Worm (Caenorhabditis elegans): ENCODE measurements around the gene metl-18.

Gene metl-18

ce11 chrIII:3456226-3456625, 30.7 kb downstream of the metl-18 start (continued):
- TF ChIP-seq dmd-4 (tag; optimal IDR thresholded peaks at IDR 0.05; ENCODE audit: borderline replicate concordance) (no peak), sox-2 (GFP tag; IDR thresholded peaks at IDR 0.05) (peak; percentile 12; the same call in 1 of the 2 replicates), ahr-1 (tag; optimal IDR thresholded peaks at IDR 0.05) (no peak), tbx-7 (tag; optimal IDR thresholded peaks at IDR 0.05) (no peak), unc-3 (GFP tag; conservative IDR thresholded peaks at IDR 0.05) (no peak), unc-3 (tag; optimal IDR thresholded peaks at IDR 0.05) (peak; percentile 32), pha-4 (tag; optimal IDR thresholded peaks at IDR 0.05) (no peak), eyg-1 (tag; optimal IDR thresholded peaks at IDR 0.05) (no peak), ceh-18 (tag; optimal IDR thresholded peaks at IDR 0.05) (peak; percentile 83), unc-55 (GFP tag; optimal IDR thresholded peaks at IDR 0.05) (peak; percentile 50), ceh-34 (tag; optimal IDR thresholded peaks at IDR 0.05) (peak; percentile 78), mec-3 (tag; optimal IDR thresholded peaks at IDR 0.05; ENCODE audit: borderline replicate concordance) (no peak), elt-4 (tag; optimal IDR thresholded peaks at IDR 0.05) (no peak), ceh-6 (GFP tag; optimal IDR thresholded peaks at IDR 0.05) (no peak), F13H6.1 (tag; optimal IDR thresholded peaks at IDR 0.05) (no peak), ceh-19 (GFP tag; optimal IDR thresholded peaks at IDR 0.05) (no peak), C08G9.2 (tag; optimal IDR thresholded peaks at IDR 0.05) (peak; percentile 52), ets-4 (tag; optimal IDR thresholded peaks at IDR 0.05) (peak; percentile 38), elt-2 (tag; optimal IDR thresholded peaks at IDR 0.05) (peak; percentile 68), ama-1 (optimal IDR thresholded peaks at IDR 0.05) (no peak), rnt-1 (tag; optimal IDR thresholded peaks at IDR 0.05) (peak; percentile 17), ceh-24 (tag; optimal IDR thresholded peaks at IDR 0.05) (no peak), tbx-2 (tag; optimal IDR thresholded peaks at IDR 0.05) (peak; percentile 64), nfya-1 (tag; optimal IDR thresholded peaks at IDR 0.05) (peak; percentile 91), pag-3 (tag; optimal IDR thresholded peaks at IDR 0.05; ENCODE audit: borderline replicate concordance) (no peak), pqm-1 (tag; optimal IDR thresholded peaks at IDR 0.05) (peak; percentile 49), fkh-10 (GFP tag; optimal IDR thresholded peaks at IDR 0.05) (no peak), ttx-3 (tag; optimal IDR thresholded peaks at IDR 0.05) (no peak), ref-2 (tag; optimal IDR thresholded peaks at IDR 0.05) (peak; percentile 83), lim-6 (tag; optimal IDR thresholded peaks at IDR 0.05) (no peak), ztf-16 (tag; optimal IDR thresholded peaks at IDR 0.05) (peak; percentile 52), gmeb-2 (tag; optimal IDR thresholded peaks at IDR 0.05) (no peak), pat-9 (tag; optimal IDR thresholded peaks at IDR 0.05) (no peak), T23F11.4 (GFP tag; optimal IDR thresholded peaks at IDR 0.05) (no peak), nhr-11 (tag; optimal IDR thresholded peaks at IDR 0.05) (no peak), unc-42 (tag; optimal IDR thresholded peaks at IDR 0.05) (peak; percentile 63), nhr-232 (tag; optimal IDR thresholded peaks at IDR 0.05) (no peak)

ce11 chrIII:3460061-3460460, 34.5 kb downstream of the metl-18 start, which contains the start of gene C34C12.8:
C34C12.8 (plus strand) TSS chrIII:3460406.
- TF ChIP-seq unc-3 (GFP tag; conservative IDR thresholded peaks at IDR 0.05) (no peak), unc-3 (tag; optimal IDR thresholded peaks at IDR 0.05) (no peak), zip-5 (tag; optimal IDR thresholded peaks at IDR 0.05) (no peak), rnt-1 (tag; optimal IDR thresholded peaks at IDR 0.05) (peak; percentile 63), ztf-16 (tag; optimal IDR thresholded peaks at IDR 0.05) (peak; percentile 15), F13H6.1 (tag; optimal IDR thresholded peaks at IDR 0.05) (no peak), elt-2 (tag; optimal IDR thresholded peaks at IDR 0.05) (peak; percentile 51), ets-4 (tag; optimal IDR thresholded peaks at IDR 0.05) (peak; percentile 18), sox-4 (tag; optimal IDR thresholded peaks at IDR 0.05) (peak; percentile 39), nhr-11 (tag; optimal IDR thresholded peaks at IDR 0.05) (no peak), odd-2 (tag; optimal IDR thresholded peaks at IDR 0.05) (no peak), C38D4.7 (GFP tag; optimal IDR thresholded peaks at IDR 0.05) (no peak), ceh-24 (tag; optimal IDR thresholded peaks at IDR 0.05) (no peak), dve-1 (tag; optimal IDR thresholded peaks at IDR 0.05) (peak; percentile 57), lim-6 (tag; optimal IDR thresholded peaks at IDR 0.05) (no peak), ceh-22 (tag; optimal IDR thresholded peaks at IDR 0.05) (no peak), pax-1 (tag; optimal IDR thresholded peaks at IDR 0.05) (peak; percentile 37), ama-1 (optimal IDR thresholded peaks at IDR 0.05) (no peak), hlh-6 (tag; optimal IDR thresholded peaks at IDR 0.05) (no peak), ceh-6 (GFP tag; optimal IDR thresholded peaks at IDR 0.05) (no peak), ceh-30 (tag; optimal IDR thresholded peaks at IDR 0.05) (peak; percentile 81), fkh-6 (tag; optimal IDR thresholded peaks at IDR 0.05) (peak; percentile 7), ceh-31 (tag; optimal IDR thresholded peaks at IDR 0.05) (peak; percentile 78), sdc-2 (tag; optimal IDR thresholded peaks at IDR 0.05) (no peak), hlh-15 (tag; optimal IDR thresholded peaks at IDR 0.05) (peak; percentile 9), ref-2 (tag; optimal IDR thresholded peaks at IDR 0.05) (peak; percentile 71), hlh-13 (GFP tag; optimal IDR thresholded peaks at IDR 0.05) (peak; percentile 11), npax-4 (tag; optimal IDR thresholded peaks at IDR 0.05) (peak; percentile 2), Y22D7AL.16 (tag; optimal IDR thresholded peaks at IDR 0.05) (no peak), T23F11.4 (GFP tag; optimal IDR thresholded peaks at IDR 0.05) (no peak)
